Worm (Caenorhabditis elegans): ENCODE data around the gene M04B2.2.

Gene M04B2.2

ce11 chrIV:11489610-11490339, 38.1 kb upstream of the M04B2.2 start:
- TF ChIP-seq tbx-2 (tag; optimal IDR thresholded peaks at IDR 0.05) = peak; percentile 7
- TF ChIP-seq ceh-18 (tag; optimal IDR thresholded peaks at IDR 0.05) = peak; percentile 86
- TF ChIP-seq hlh-13 (GFP tag; optimal IDR thresholded peaks at IDR 0.05) = no peak
- TF ChIP-seq sox-4 (tag; optimal IDR thresholded peaks at IDR 0.05) = no peak
- peak; percentile 25 for TF ChIP-seq nfya-1 (tag; optimal IDR thresholded peaks at IDR 0.05)
- peak; percentile 20 for TF ChIP-seq hlh-8 (tag; optimal IDR thresholded peaks at IDR 0.05)

- TF ChIP-seq ceh-9 (tag; optimal IDR thresholded peaks at IDR 0.05) (no peak), ceh-18 (tag; optimal IDR thresholded peaks at IDR 0.05) (no peak), K02D7.2 (tag; optimal IDR thresholded peaks at IDR 0.05) (no peak), ets-4 (tag; optimal IDR thresholded peaks at IDR 0.05) (no peak), che-1 (tag; optimal IDR thresholded peaks at IDR 0.05) (no peak), ceh-24 (tag; optimal IDR thresholded peaks at IDR 0.05) (no peak), ceh-6 (GFP tag; optimal IDR thresholded peaks at IDR 0.05) (no peak)
Observed at ce11 chrIV:11491422-11491821, 36.4 kb upstream of the M04B2.2 start.

ce11 chrIV:11492345-11492744, 35.5 kb upstream of the M04B2.2 start:
- TF ChIP-seq ceh-45 (GFP tag; IDR thresholded peaks at IDR 0.05) (no peak), ceh-34 (tag; optimal IDR thresholded peaks at IDR 0.05) (no peak), ceh-31 (tag; optimal IDR thresholded peaks at IDR 0.05) (no peak), sdc-2 (tag; optimal IDR thresholded peaks at IDR 0.05) (no peak), zip-5 (tag; optimal IDR thresholded peaks at IDR 0.05) (no peak), fkh-6 (tag; optimal IDR thresholded peaks at IDR 0.05) (no peak), gmeb-2 (tag; optimal IDR thresholded peaks at IDR 0.05) (no peak), pros-1 (tag; optimal IDR thresholded peaks at IDR 0.05) (no peak), madf-2 (tag; optimal IDR thresholded peaks at IDR 0.05) (no peak), elt-2 (tag; optimal IDR thresholded peaks at IDR 0.05) (no peak)

ce11 chrIV:11493899-11494298, 34.0 kb upstream of the M04B2.2 start:
- no peak for TF ChIP-seq ceh-22 (tag; optimal IDR thresholded peaks at IDR 0.05)
- no peak for TF ChIP-seq che-1 (tag; optimal IDR thresholded peaks at IDR 0.05)
- TF ChIP-seq ceh-48 (tag; optimal IDR thresholded peaks at IDR 0.05) = no peak
- no peak for TF ChIP-seq tbx-2 (tag; optimal IDR thresholded peaks at IDR 0.05)
- no peak for TF ChIP-seq tbx-7 (tag; optimal IDR thresholded peaks at IDR 0.05)
- TF ChIP-seq ahr-1 (tag; optimal IDR thresholded peaks at IDR 0.05) = no peak
- no peak for TF ChIP-seq fkh-6 (tag; optimal IDR thresholded peaks at IDR 0.05)
- no peak for TF ChIP-seq K02D7.2 (tag; optimal IDR thresholded peaks at IDR 0.05)
- no peak for TF ChIP-seq lin-11 (tag; optimal IDR thresholded peaks at IDR 0.05)
- no peak for TF ChIP-seq pha-4 (tag; optimal IDR thresholded peaks at IDR 0.05)

- TF ChIP-seq fkh-10 (GFP tag; optimal IDR thresholded peaks at IDR 0.05) (no peak), ceh-19 (GFP tag; optimal IDR thresholded peaks at IDR 0.05) (peak; percentile 14), hlh-15 (tag; optimal IDR thresholded peaks at IDR 0.05) (no peak), unc-42 (tag; optimal IDR thresholded peaks at IDR 0.05) (peak; percentile 64), ceh-48 (tag; optimal IDR thresholded peaks at IDR 0.05) (peak; percentile 50), ceh-31 (tag; optimal IDR thresholded peaks at IDR 0.05) (peak; percentile 10), ceh-30 (tag; optimal IDR thresholded peaks at IDR 0.05) (no peak), madf-2 (tag; optimal IDR thresholded peaks at IDR 0.05) (no peak), hlh-30 (tag; optimal IDR thresholded peaks at IDR 0.05; ENCODE audit: insufficient read depth) (no peak), pha-4 (tag; optimal IDR thresholded peaks at IDR 0.05) (no peak), sox-4 (tag; optimal IDR thresholded peaks at IDR 0.05) (no peak)
Observed at ce11 chrIV:11494924-11495323, 32.9 kb upstream of the M04B2.2 start.

All from whole organism, late embryonic.